Worm (Caenorhabditis elegans) whole organism, L1 larva: ENCODE measurements around the gene str-144.

Experiments
- C04F5.9 ChIP-seq: sonication (generic microtip); optimal IDR thresholded peaks from 2 replicates; lab custom pipeline; 2016; ENCODE audit warnings: missing genetic modification characterization, missing compliant biosample characterization
- C34B4.2 ChIP-seq: sonication (generic microtip); optimal IDR thresholded peaks from 2 replicates; lab custom pipeline; 2017; ENCODE audit warnings: mild to moderate bottlenecking, missing genetic modification characterization, missing compliant biosample characterization
- Y116A8C.19 ChIP-seq: sonication (generic microtip); optimal IDR thresholded peaks from 2 replicates; lab custom pipeline; 2016; ENCODE audit warnings: missing compliant biosample characterization, missing genetic modification characterization, borderline replicate concordance
- alr-1 ChIP-seq: fragments of 200-800 bp; sonication (Bioruptor generic); optimal IDR thresholded peaks from 2 replicates; lab custom pipeline; 2018; ENCODE audit warnings: borderline replicate concordance, mild to moderate bottlenecking, missing genetic modification characterization, missing compliant biosample characterization
- ama-1 ChIP-seq: fragments of 150-350 bp; optimal IDR thresholded peaks from 2 replicates; lab custom pipeline; 2014
- blmp-1 ChIP-seq: fragments of 150-350 bp; optimal IDR thresholded peaks from 2 replicates; lab custom pipeline; 2014; ENCODE audit warnings: missing biosample characterization, missing genetic modification characterization
- ceh-63 ChIP-seq: fragments of 200-800 bp; sonication (Bioruptor generic); optimal IDR thresholded peaks from 2 replicates; lab custom pipeline; 2018; ENCODE audit warnings: mild to moderate bottlenecking, missing genetic modification characterization, missing compliant biosample characterization
- ceh-82 ChIP-seq, 3 experiments: fragments of 150-350 bp in 1 of 3; sonication (generic microtip) in 2 of 3; optimal IDR thresholded peaks; 2 replicates each; lab custom pipeline; 2014 to 2017; ENCODE audit warnings: missing biosample characterization in 3 of 3, missing genetic modification characterization in 3 of 3
- ceh-90 ChIP-seq: sonication (generic microtip); optimal IDR thresholded peaks from 2 replicates; lab custom pipeline; 2016; ENCODE audit warnings: missing genetic modification characterization, missing compliant biosample characterization
- dsc-1 ChIP-seq: sonication (generic microtip); optimal IDR thresholded peaks from 2 replicates; lab custom pipeline; 2016; ENCODE audit warnings: mild to moderate bottlenecking, missing genetic modification characterization, missing compliant biosample characterization
- efl-1 ChIP-seq, 4 experiments: fragments of 150-350 bp; optimal IDR thresholded peaks in 3 of 4; peaks in 1 of 4; 1 replicate in 1 of 4; 2 replicates in 3 of 4; lab custom pipeline; 2014; ENCODE audit warnings: missing biosample characterization in 2 of 4, missing genetic modification characterization in 2 of 4, missing genetic modification reagents in 2 of 4
- egl-13 ChIP-seq: sonication (generic microtip); optimal IDR thresholded peaks from 2 replicates; lab custom pipeline; 2016; ENCODE audit warnings: missing genotype, missing genetic modification reagents, missing genetic modification characterization, missing compliant biosample characterization
- egl-27 ChIP-seq, 2 experiments: fragments of 150-350 bp in 1 of 2; sonication (generic microtip); optimal IDR thresholded peaks; 3 replicates each; lab custom pipeline; 2017 to 2018; ENCODE audit warnings: missing biosample characterization in 2 of 2, missing genetic modification characterization in 2 of 2, missing genetic modification reagents in 2 of 2
- elt-2 ChIP-seq: sonication (generic microtip); optimal IDR thresholded peaks from 2 replicates; lab custom pipeline; 2016; ENCODE audit warnings: missing genetic modification characterization, mild to moderate bottlenecking, inconsistent platforms, missing compliant biosample characterization, missing genetic modification reagents
- ets-5 ChIP-seq: fragments of 200-800 bp; sonication (Bioruptor generic); IDR thresholded peaks from 2 replicates; pipeline ENCODE4 v1.3.6; 2022; ENCODE audit warnings: missing genetic modification characterization, missing compliant biosample characterization
- fkh-4 ChIP-seq: sonication (generic microtip); optimal IDR thresholded peaks from 2 replicates; lab custom pipeline; 2016; ENCODE audit warnings: missing compliant biosample characterization, missing genetic modification characterization, borderline replicate concordance
- fkh-8 ChIP-seq: sonication (generic microtip); optimal IDR thresholded peaks from 2 replicates; lab custom pipeline; 2016; ENCODE audit warnings: mild to moderate bottlenecking, missing genetic modification characterization, missing compliant biosample characterization
- fos-1 ChIP-seq: fragments of 150-350 bp; optimal IDR thresholded peaks from 2 replicates; lab custom pipeline; 2014; ENCODE audit warnings: missing biosample characterization, missing genetic modification characterization
- hlh-17 ChIP-seq: fragments of 200-800 bp; sonication (Bioruptor generic); optimal IDR thresholded peaks from 2 replicates; lab custom pipeline; 2018; ENCODE audit warnings: missing genetic modification characterization, mild to moderate bottlenecking, missing compliant biosample characterization, moderate library complexity, borderline replicate concordance
- hlh-4 ChIP-seq: sonication (generic microtip); optimal IDR thresholded peaks from 2 replicates; lab custom pipeline; 2016; ENCODE audit warnings: mild to moderate bottlenecking, missing genetic modification characterization, missing compliant biosample characterization
- hpl-2 ChIP-seq: fragments of 150-350 bp; optimal IDR thresholded peaks from 2 replicates; lab custom pipeline; 2014; ENCODE audit warnings: missing biosample characterization, missing genetic modification reagents, missing genetic modification characterization
- isw-1 ChIP-seq: fragments of 200-800 bp; sonication (Bioruptor generic); IDR thresholded peaks from 2 replicates; pipeline ENCODE4 v1.3.6; 2022; ENCODE audit warnings: missing genetic modification characterization, missing compliant biosample characterization
- jun-1 ChIP-seq: fragments of 150-350 bp; optimal IDR thresholded peaks from 2 replicates; lab custom pipeline; 2014; ENCODE audit warnings: missing biosample characterization, missing genetic modification reagents, missing genetic modification characterization
- lin-13 ChIP-seq: fragments of 150-350 bp; optimal IDR thresholded peaks from 2 replicates; lab custom pipeline; 2014; ENCODE audit warnings: missing biosample characterization, missing genetic modification reagents, missing genetic modification characterization
- lin-15B ChIP-seq: fragments of 150-350 bp; sonication (generic microtip); optimal IDR thresholded peaks from 3 replicates; lab custom pipeline; 2014; ENCODE audit warnings: missing biosample characterization, missing genetic modification characterization
- lin-35 ChIP-seq, 2 experiments: fragments of 150-350 bp; optimal IDR thresholded peaks; 2 replicates each; lab custom pipeline; 2014; ENCODE audit warnings: missing biosample characterization in 2 of 2, missing genetic modification characterization in 2 of 2, missing genetic modification reagents in 2 of 2
- lin-39 ChIP-seq: fragments of 150-350 bp; optimal IDR thresholded peaks from 2 replicates; lab custom pipeline; 2014; ENCODE audit warnings: missing biosample characterization, missing genetic modification reagents, missing genetic modification characterization
- lsy-2 ChIP-seq, 2 experiments: fragments of 150-350 bp; optimal IDR thresholded peaks; 2 replicates each; lab custom pipeline; 2014; ENCODE audit warnings: missing biosample characterization in 2 of 2, missing genetic modification characterization in 2 of 2
- mdl-1 ChIP-seq, 2 experiments: fragments of 150-350 bp; optimal IDR thresholded peaks; 2 replicates each; lab custom pipeline; 2014 to 2017; ENCODE audit warnings: missing biosample characterization in 2 of 2, missing genetic modification characterization in 2 of 2, inconsistent platforms in 1 of 2
- mef-2 ChIP-seq: fragments of 150-350 bp; optimal IDR thresholded peaks from 2 replicates; lab custom pipeline; 2014; ENCODE audit warnings: missing biosample characterization, missing genetic modification characterization
- mep-1 ChIP-seq: fragments of 150-350 bp; optimal IDR thresholded peaks from 2 replicates; lab custom pipeline; 2014; ENCODE audit warnings: missing biosample characterization, missing genetic modification characterization
- nhr-12 ChIP-seq: sonication (generic microtip); optimal IDR thresholded peaks from 2 replicates; lab custom pipeline; 2017; ENCODE audit warnings: missing biosample characterization, missing genetic modification characterization
- nhr-20 ChIP-seq: sonication (generic microtip); optimal IDR thresholded peaks from 2 replicates; lab custom pipeline; 2016; ENCODE audit warnings: mild to moderate bottlenecking, missing genetic modification characterization, missing compliant biosample characterization
- nhr-237 ChIP-seq: fragments of 150-350 bp; optimal IDR thresholded peaks from 2 replicates; lab custom pipeline; 2014; ENCODE audit warnings: missing biosample characterization, missing genetic modification characterization
- nhr-28 ChIP-seq: fragments of 150-350 bp; optimal IDR thresholded peaks from 2 replicates; lab custom pipeline; 2014; ENCODE audit warnings: missing biosample characterization, missing genetic modification characterization
- nhr-77 ChIP-seq: fragments of 150-350 bp; optimal IDR thresholded peaks from 2 replicates; lab custom pipeline; 2014; ENCODE audit warnings: missing biosample characterization, missing genetic modification characterization
- nhr-84 ChIP-seq: sonication (generic microtip); optimal IDR thresholded peaks from 2 replicates; lab custom pipeline; 2017; ENCODE audit warnings: missing biosample characterization, missing genetic modification characterization
- pag-3 ChIP-seq: sonication (generic microtip); optimal IDR thresholded peaks from 2 replicates; lab custom pipeline; 2017; ENCODE audit warnings: missing genetic modification characterization, mild to moderate bottlenecking, missing compliant biosample characterization, antibody characterized with exemption, borderline replicate concordance; ENCODE audit not compliant: insufficient read depth
- pax-3 ChIP-seq: fragments of 200-800 bp; sonication (Bioruptor generic); optimal IDR thresholded peaks from 2 replicates; lab custom pipeline; 2018; ENCODE audit warnings: mild to moderate bottlenecking, missing genetic modification characterization, moderate library complexity, missing compliant biosample characterization
- skn-1 ChIP-seq: fragments of 150-350 bp; optimal IDR thresholded peaks from 2 replicates; lab custom pipeline; 2014; ENCODE audit warnings: missing biosample characterization, missing genetic modification characterization
- snpc-4 ChIP-seq: fragments of 150-350 bp; optimal IDR thresholded peaks from 2 replicates; lab custom pipeline; 2014; ENCODE audit warnings: missing biosample characterization, missing genetic modification characterization
- snu-23 ChIP-seq: sonication (generic microtip); optimal IDR thresholded peaks from 2 replicates; lab custom pipeline; 2016; ENCODE audit warnings: missing genetic modification characterization, missing compliant biosample characterization
- sptf-1 ChIP-seq: fragments of 150-350 bp; optimal IDR thresholded peaks from 2 replicates; lab custom pipeline; 2014; ENCODE audit warnings: missing biosample characterization, missing genetic modification characterization
- sup-37 ChIP-seq: fragments of 200-800 bp; sonication (Bioruptor generic); optimal IDR thresholded peaks from 2 replicates; lab custom pipeline; 2018; ENCODE audit warnings: mild to moderate bottlenecking, missing genetic modification characterization, missing compliant biosample characterization
- unc-130 ChIP-seq: fragments of 150-350 bp; optimal IDR thresholded peaks from 2 replicates; lab custom pipeline; 2017; ENCODE audit warnings: missing biosample characterization, missing genetic modification characterization, inconsistent platforms
- unc-98 ChIP-seq: fragments of 200-800 bp; sonication (Bioruptor generic); IDR thresholded peaks from 2 replicates; pipeline ENCODE4 v1.3.6; 2022; ENCODE audit warnings: missing genetic modification characterization, missing compliant biosample characterization
- zip-4 ChIP-seq: fragments of 200-800 bp; sonication (Bioruptor generic); optimal IDR thresholded peaks from 2 replicates; lab custom pipeline; 2018; ENCODE audit warnings: mild to moderate bottlenecking, missing genetic modification characterization, moderate library complexity, missing compliant biosample characterization
- ztf-11 ChIP-seq, 2 experiments: sonication (generic microtip); optimal IDR thresholded peaks; 2 replicates each; lab custom pipeline; 2016 to 2017; ENCODE audit warnings: missing genetic modification characterization in 2 of 2, missing biosample characterization in 1 of 2, missing compliant biosample characterization in 1 of 2

str-144 gene

ce11 chrV:8031121-8031520 lies 40.8 kb downstream of the str-144 start, which contains the start of gene vars-1 (continued):
- TF ChIP-seq mef-2: no peak
- TF ChIP-seq nhr-28: no peak
- TF ChIP-seq ets-5 (GFP tag; lab: Robert Waterston, UW): no peak
- no peak for TF ChIP-seq ceh-63 (GFP tag; lab: Kevin White, UChicago)
- TF ChIP-seq sup-37 (GFP tag; lab: Kevin White, UChicago): no peak
- no peak for TF ChIP-seq egl-13
- no peak for TF ChIP-seq alr-1
- peak; percentile 75 for TF ChIP-seq snu-23 (GFP tag; lab: Kevin White, UChicago)
- peak; percentile 57 for TF ChIP-seq skn-1
- peak; percentile 51 for TF ChIP-seq dsc-1 (tag; lab: Kevin White, UChicago)
- no peak for TF ChIP-seq lin-13 (GFP tag; lab: Kevin White, UChicago)
- no peak for TF ChIP-seq pag-3
- no peak for TF ChIP-seq nhr-237
- TF ChIP-seq ztf-11 (tag; optimal IDR thresholded peaks at IDR 0.05; lab: Kevin White, UChicago): no peak
- no peak for TF ChIP-seq ama-1
- TF ChIP-seq nhr-20 (tag; lab: Kevin White, UChicago): peak; percentile 71
- TF ChIP-seq unc-98: no peak
- no peak for TF ChIP-seq hlh-17 (GFP tag; lab: Kevin White, UChicago)
- no peak for TF ChIP-seq hpl-2 (GFP tag; lab: Kevin White, UChicago)
- peak; percentile 74 to 84 for TF ChIP-seq lsy-2 (tag; optimal IDR thresholded peaks at IDR 0.05; lab: Kevin White, UChicago)
- TF ChIP-seq elt-2 (tag; lab: Kevin White, UChicago): peak; percentile 10
- TF ChIP-seq blmp-1: peak; percentile 70
- TF ChIP-seq ceh-82 (tag; optimal IDR thresholded peaks at IDR 0.05; lab: Kevin White, UChicago): peak in 2 of 3 experiments; percentile 47 to 69
- no peak for TF ChIP-seq C04F5.9 (tag; lab: Kevin White, UChicago)
- TF ChIP-seq mdl-1 (tag; optimal IDR thresholded peaks at IDR 0.05; lab: Kevin White, UChicago): peak in 1 of 2 experiments; percentile 7
- no peak for TF ChIP-seq nhr-12 (tag; lab: Kevin White, UChicago)
- peak; percentile 6 for TF ChIP-seq lin-39
- no peak for TF ChIP-seq ceh-90
- peak; percentile 23; the same call in 1 of the 2 replicates for TF ChIP-seq isw-1
- peak; percentile 18 for TF ChIP-seq fos-1 (tag; lab: Kevin White, UChicago)
- TF ChIP-seq snpc-4: no peak
- no peak for TF ChIP-seq egl-27 (tag; optimal IDR thresholded peaks at IDR 0.05; lab: Kevin White, UChicago)
- no peak for TF ChIP-seq Y116A8C.19 (tag; lab: Kevin White, UChicago)
- no peak for TF ChIP-seq zip-4 (GFP tag; lab: Kevin White, UChicago)
- TF ChIP-seq fkh-8 (tag; lab: Kevin White, UChicago): no peak
- peak; percentile 96 to 98 for TF ChIP-seq lin-35 (GFP tag; optimal IDR thresholded peaks at IDR 0.05; lab: Kevin White, UChicago)
- no peak for TF ChIP-seq jun-1 (tag; lab: Kevin White, UChicago)
- no peak for TF ChIP-seq hlh-4 (tag; lab: Kevin White, UChicago)
- peak; percentile 40 for TF ChIP-seq lin-15B (tag; lab: Kevin White, UChicago)
- no peak for TF ChIP-seq pax-3 (tag; lab: Kevin White, UChicago)
- no peak for TF ChIP-seq mep-1
- no peak for TF ChIP-seq sptf-1
- TF ChIP-seq C34B4.2 (tag; lab: Kevin White, UChicago): no peak
- no peak for TF ChIP-seq fkh-4 (tag; lab: Kevin White, UChicago)
- peak; percentile 51 for TF ChIP-seq nhr-77
- TF ChIP-seq efl-1 (optimal IDR thresholded peaks at IDR 0.05; lab: Kevin White, UChicago): peak; percentile 97 to 99
- TF ChIP-seq efl-1 (GFP tag; optimal IDR thresholded peaks at IDR 0.05 in 1 of 2; lab: Kevin White, UChicago): peak; percentile 97 to 100
- TF ChIP-seq unc-130 (tag; lab: Kevin White, UChicago): peak; percentile 63
- TF ChIP-seq nhr-84 (tag; lab: Kevin White, UChicago): no peak
